Worm (Caenorhabditis elegans) whole organism, young adult: Measurements from ENCODE around the gene K08E3.2.

Experiments used
- B0035.1 ChIP-seq: sonication (generic microtip); optimal IDR thresholded peaks from 2 replicates; lab custom pipeline; 2016; ENCODE audit warnings: missing genetic modification characterization, mild to moderate bottlenecking, missing compliant biosample characterization, missing genotype, missing genetic modification reagents
- C06A6.2 ChIP-seq: fragments of 200-800 bp; sonication (Bioruptor generic); conservative IDR thresholded peaks from 2 replicates; pipeline ENCODE4 v1.3.6; 2022; ENCODE audit warnings: missing genetic modification characterization, missing compliant biosample characterization
- F23B12.7 ChIP-seq: sonication (generic microtip); optimal IDR thresholded peaks from 2 replicates; lab custom pipeline; 2017; ENCODE audit warnings: missing genetic modification characterization, mild to moderate bottlenecking, missing compliant biosample characterization, antibody characterized with exemption, moderate library complexity; ENCODE audit not compliant: insufficient read depth
- F33H1.4 ChIP-seq: fragments of 200-800 bp; sonication (Bioruptor generic); IDR thresholded peaks from 2 replicates; pipeline ENCODE4 v1.3.6; 2022; ENCODE audit warnings: missing genetic modification reagents, missing genetic modification characterization, missing compliant biosample characterization
- F39B2.1 ChIP-seq: fragments of 200-800 bp; sonication (Bioruptor generic); IDR thresholded peaks from 2 replicates; pipeline ENCODE4 v1.3.6; 2022; ENCODE audit warnings: missing genetic modification reagents, missing genetic modification characterization, missing compliant biosample characterization
- F52B5.7 ChIP-seq: sonication (generic microtip); optimal IDR thresholded peaks from 2 replicates; lab custom pipeline; 2016; ENCODE audit warnings: mild to moderate bottlenecking, missing genetic modification characterization, missing compliant biosample characterization
- F57A8.1 ChIP-seq: fragments of 200-800 bp; sonication (Bioruptor generic); optimal IDR thresholded peaks from 2 replicates; lab custom pipeline; 2018; ENCODE audit warnings: mild to moderate bottlenecking, missing genetic modification characterization, moderate library complexity, missing compliant biosample characterization
- F57C9.4 ChIP-seq: sonication (generic microtip); optimal IDR thresholded peaks from 2 replicates; lab custom pipeline; 2017; ENCODE audit warnings: mild to moderate bottlenecking, missing genetic modification characterization, missing compliant biosample characterization
- T26A5.8 ChIP-seq: sonication (generic microtip); optimal IDR thresholded peaks from 2 replicates; lab custom pipeline; 2016; ENCODE audit warnings: missing genetic modification characterization, missing compliant biosample characterization
- Y53G8AR.9 ChIP-seq: fragments of 200-800 bp; sonication (Bioruptor generic); conservative IDR thresholded peaks from 2 replicates; pipeline ENCODE4 v1.3.6; 2022; ENCODE audit warnings: missing genetic modification reagents, missing genetic modification characterization, missing compliant biosample characterization
- Y56A3A.18 ChIP-seq: fragments of 200-800 bp; sonication (Bioruptor generic); IDR thresholded peaks from 2 replicates; pipeline ENCODE4 v1.3.6; 2022; ENCODE audit warnings: missing genetic modification reagents, missing genetic modification characterization, missing compliant biosample characterization
- Y67H2A.10 ChIP-seq: fragments of 200-800 bp; sonication (Bioruptor generic); conservative IDR thresholded peaks from 2 replicates; pipeline ENCODE4 v1.3.6; 2022; ENCODE audit warnings: missing genetic modification reagents, missing genetic modification characterization, missing compliant biosample characterization
- ZK185.1 ChIP-seq: sonication (generic microtip); optimal IDR thresholded peaks from 2 replicates; lab custom pipeline; 2016; ENCODE audit warnings: mild to moderate bottlenecking, missing genetic modification characterization, missing compliant biosample characterization; ENCODE audit not compliant: poor library complexity, severe bottlenecking
- aptf-3 ChIP-seq: fragments of 200-800 bp; sonication (Bioruptor generic); IDR thresholded peaks from 2 replicates; pipeline ENCODE4 v1.3.6; 2022; ENCODE audit warnings: missing genetic modification characterization, missing compliant biosample characterization
- atf-7 ChIP-seq: sonication (generic microtip); optimal IDR thresholded peaks from 2 replicates; lab custom pipeline; 2017; ENCODE audit warnings: mild to moderate bottlenecking, missing genetic modification characterization, missing compliant biosample characterization
- attf-5 ChIP-seq: fragments of 200-800 bp; sonication (Bioruptor generic); optimal IDR thresholded peaks from 2 replicates; lab custom pipeline; 2018; ENCODE audit warnings: mild to moderate bottlenecking, missing genetic modification characterization, missing compliant biosample characterization
- bed-1 ChIP-seq: fragments of 200-800 bp; sonication (Bioruptor generic); IDR thresholded peaks from 2 replicates; pipeline ENCODE4 v1.3.6; 2022; ENCODE audit warnings: missing genetic modification reagents, missing genetic modification characterization, missing compliant biosample characterization
- bed-2 ChIP-seq: fragments of 200-800 bp; sonication (Bioruptor generic); IDR thresholded peaks from 2 replicates; pipeline ENCODE4 v1.3.6; 2022; ENCODE audit warnings: missing genetic modification reagents, missing genetic modification characterization, missing compliant biosample characterization
- cebp-1 ChIP-seq, 2 experiments: fragments of 200-800 bp in 1 of 2; sonication (Bioruptor generic) in 1 of 2; sonication (generic microtip) in 1 of 2; IDR thresholded peaks in 1 of 2; optimal IDR thresholded peaks in 1 of 2; 2 replicates each; pipeline versions ENCODE4 v1.3.6 to Lab custom; 2017 to 2022; ENCODE audit warnings: missing compliant biosample characterization in 2 of 2, missing genetic modification characterization in 2 of 2, mild to moderate bottlenecking in 1 of 2, missing genetic modification reagents in 1 of 2, moderate library complexity in 1 of 2
- ceh-27 ChIP-seq: fragments of 200-800 bp; sonication (Bioruptor generic); optimal IDR thresholded peaks from 2 replicates; lab custom pipeline; 2018; ENCODE audit warnings: mild to moderate bottlenecking, missing genetic modification characterization, moderate library complexity, missing compliant biosample characterization
- ceh-40 ChIP-seq: fragments of 200-800 bp; sonication (Bioruptor generic); IDR thresholded peaks from 2 replicates; pipeline ENCODE4 v1.3.6; 2022; ENCODE audit warnings: missing genetic modification characterization, missing compliant biosample characterization
- dox-1 ChIP-seq: fragments of 200-800 bp; sonication (Bioruptor generic); IDR thresholded peaks from 2 replicates; pipeline ENCODE4 v1.3.6; 2022; ENCODE audit warnings: missing genetic modification reagents, missing genetic modification characterization, missing compliant biosample characterization
- egl-18 ChIP-seq: fragments of 200-800 bp; sonication (Bioruptor generic); IDR thresholded peaks from 2 replicates; pipeline ENCODE4 v1.3.6; 2022; ENCODE audit warnings: missing genetic modification reagents, missing genetic modification characterization, missing compliant biosample characterization
- fkh-3 ChIP-seq: sonication (generic microtip); optimal IDR thresholded peaks from 2 replicates; lab custom pipeline; 2016; ENCODE audit warnings: mild to moderate bottlenecking, missing genetic modification characterization, missing compliant biosample characterization
- gei-17 ChIP-seq: fragments of 200-800 bp; sonication (Bioruptor generic); optimal IDR thresholded peaks from 2 replicates; lab custom pipeline; 2018; ENCODE audit warnings: mild to moderate bottlenecking, missing genetic modification characterization, missing compliant biosample characterization
- hmg-1.2 ChIP-seq: fragments of 200-800 bp; sonication (Bioruptor generic); IDR thresholded peaks from 2 replicates; pipeline ENCODE4 v1.3.6; 2022; ENCODE audit warnings: missing genetic modification reagents, missing genetic modification characterization, missing compliant biosample characterization
- hrde-1 ChIP-seq: sonication (generic microtip); optimal IDR thresholded peaks from 2 replicates; lab custom pipeline; 2016; ENCODE audit warnings: missing genetic modification characterization, mild to moderate bottlenecking, missing compliant biosample characterization, moderate library complexity, missing genotype, missing genetic modification reagents, borderline replicate concordance
- let-526 ChIP-seq: fragments of 200-800 bp; sonication (Bioruptor generic); IDR thresholded peaks from 2 replicates; pipeline ENCODE4 v1.3.6; 2022; ENCODE audit warnings: missing genetic modification reagents, missing genetic modification characterization, missing compliant biosample characterization
- let-607 ChIP-seq, 2 experiments: fragments of 200-800 bp in 1 of 2; sonication (Bioruptor generic) in 1 of 2; sonication (generic microtip) in 1 of 2; optimal IDR thresholded peaks; 2 replicates each; lab custom pipeline; 2016 to 2018; ENCODE audit warnings: mild to moderate bottlenecking in 2 of 2, missing compliant biosample characterization in 2 of 2, missing genetic modification characterization in 2 of 2, moderate library complexity in 2 of 2, missing genotype in 1 of 2
- madf-10 ChIP-seq: sonication (generic microtip); optimal IDR thresholded peaks from 2 replicates; lab custom pipeline; 2016; ENCODE audit warnings: mild to moderate bottlenecking, missing genetic modification characterization, missing compliant biosample characterization
- madf-6 ChIP-seq: fragments of 200-800 bp; sonication (Bioruptor generic); IDR thresholded peaks from 2 replicates; pipeline ENCODE4 v1.3.6; 2022; ENCODE audit warnings: missing genetic modification reagents, missing genetic modification characterization, missing compliant biosample characterization
- mcd-1 ChIP-seq: fragments of 200-800 bp; sonication (Bioruptor generic); IDR thresholded peaks from 2 replicates; pipeline ENCODE4 v1.3.6; 2022; ENCODE audit warnings: missing genetic modification reagents, missing genetic modification characterization, missing compliant biosample characterization
- nfya-2 ChIP-seq: fragments of 200-800 bp; sonication (Bioruptor generic); IDR thresholded peaks from 2 replicates; pipeline ENCODE4 v1.3.6; 2022; ENCODE audit warnings: missing genetic modification reagents, missing genetic modification characterization, missing compliant biosample characterization
- nfyb-1 ChIP-seq: fragments of 200-800 bp; sonication (Bioruptor generic); IDR thresholded peaks from 2 replicates; pipeline ENCODE4 v1.3.6; 2022; ENCODE audit warnings: missing genetic modification reagents, missing genetic modification characterization, missing compliant biosample characterization
- nhr-120 ChIP-seq: fragments of 200-800 bp; sonication (Bioruptor generic); IDR thresholded peaks from 2 replicates; pipeline ENCODE4 v1.3.6; 2022; ENCODE audit warnings: missing genetic modification characterization, missing compliant biosample characterization
- nhr-80 ChIP-seq: sonication (generic microtip); optimal IDR thresholded peaks from 2 replicates; lab custom pipeline; 2016; ENCODE audit warnings: missing genetic modification characterization, missing compliant biosample characterization
- snpc-4 ChIP-seq, 5 experiments: fragments of 150-350 bp in 1 of 5; sonication (generic microtip) in 4 of 5; optimal IDR thresholded peaks; 2 replicates each; lab custom pipeline; 2014 to 2018; ENCODE audit warnings: missing genetic modification characterization in 5 of 5, missing biosample characterization in 3 of 5, antibody characterized with exemption in 2 of 5, mild to moderate bottlenecking in 2 of 5, missing compliant biosample characterization in 2 of 5, missing genotype in 2 of 5, moderate library complexity in 2 of 5, missing genetic modification reagents in 1 of 5
- tbx-9 ChIP-seq: sonication (generic microtip); optimal IDR thresholded peaks from 2 replicates; lab custom pipeline; 2016; ENCODE audit warnings: borderline replicate concordance, missing genetic modification characterization, inconsistent platforms, missing compliant biosample characterization
- unc-130 ChIP-seq: sonication (generic microtip); optimal IDR thresholded peaks from 2 replicates; lab custom pipeline; 2016; ENCODE audit warnings: missing genetic modification reagents, missing genetic modification characterization, missing compliant biosample characterization
- zfh-2 ChIP-seq: fragments of 200-800 bp; sonication (Bioruptor generic); conservative IDR thresholded peaks from 2 replicates; pipeline ENCODE4 v1.3.6; 2022; ENCODE audit warnings: missing genetic modification reagents, missing genetic modification characterization, missing compliant biosample characterization
- ztf-26 ChIP-seq: sonication (generic microtip); optimal IDR thresholded peaks from 2 replicates; lab custom pipeline; 2017; ENCODE audit warnings: missing genetic modification characterization, missing compliant biosample characterization
- ztf-28 ChIP-seq: fragments of 200-800 bp; sonication (Bioruptor generic); IDR thresholded peaks from 2 replicates; pipeline ENCODE4 v1.3.6; 2022; ENCODE audit warnings: missing genetic modification reagents, missing genetic modification characterization, missing compliant biosample characterization
- ztf-3 ChIP-seq: fragments of 200-800 bp; sonication (Bioruptor generic); optimal IDR thresholded peaks from 2 replicates; lab custom pipeline; 2018; ENCODE audit warnings: mild to moderate bottlenecking, missing genetic modification characterization, missing compliant biosample characterization

The K08E3.2 gene

DNA sequence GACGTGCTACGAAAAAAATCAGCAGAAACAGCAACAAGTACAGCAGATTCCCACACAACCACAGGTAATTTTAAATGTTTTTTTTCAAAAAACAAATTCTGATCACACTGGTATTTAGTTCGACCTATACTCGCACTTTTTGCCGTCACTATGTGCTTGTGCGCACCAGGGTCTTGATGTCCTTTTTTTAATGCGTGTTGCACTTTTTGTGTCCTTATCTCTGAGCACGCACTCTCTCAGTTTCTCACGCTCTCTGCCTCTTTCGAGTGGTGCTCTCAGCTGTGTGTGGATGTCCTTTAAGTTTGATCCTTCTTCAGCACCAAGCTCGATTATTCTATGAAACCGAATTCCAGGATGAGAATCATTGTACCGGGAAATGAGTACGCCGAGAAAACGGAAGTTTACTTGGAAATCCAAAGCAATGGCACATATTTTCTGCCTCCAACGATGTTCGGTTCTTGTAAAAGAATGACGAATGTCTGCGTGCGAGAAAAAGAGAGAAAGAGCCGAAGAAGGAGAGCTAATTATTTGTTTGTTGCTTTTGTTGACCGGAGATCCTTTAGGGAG is 30.0 kb downstream of the K08E3.2 start:
- TF ChIP-seq tbx-9 (tag; lab: Kevin White, UChicago) (no peak), atf-7 (tag; lab: Kevin White, UChicago) (no peak), gei-17 (GFP tag; lab: Kevin White, UChicago) (no peak), zfh-2 (GFP tag; lab: Robert Waterston, UW) (0 out of 2 replicates have a peak, but pooled peaks have one; percentile 7), T26A5.8 (tag; lab: Kevin White, UChicago) (no peak), B0035.1 (tag; lab: Kevin White, UChicago) (no peak), hrde-1 (tag; lab: Kevin White, UChicago) (no peak), mcd-1 (no peak), dox-1 (GFP tag; lab: Robert Waterston, UW) (0 out of 2 replicates have a peak, but pooled peaks have one; percentile 14), F39B2.1 (GFP tag; lab: Robert Waterston, UW) (no peak), ceh-40 (GFP tag; lab: Robert Waterston, UW) (no peak), madf-10 (no peak), egl-18 (GFP tag; lab: Robert Waterston, UW) (no peak), attf-5 (GFP tag; lab: Kevin White, UChicago) (peak; percentile 15), F52B5.7 (tag; lab: Kevin White, UChicago) (no peak), F33H1.4 (GFP tag; lab: Robert Waterston, UW) (no peak), snpc-4 (GFP tag; optimal IDR thresholded peaks at IDR 0.05; lab: Kevin White, UChicago) (no peak), snpc-4 (tag; optimal IDR thresholded peaks at IDR 0.05; lab: Kevin White, UChicago) (no peak), nhr-80 (tag; lab: Kevin White, UChicago) (peak; percentile 42), nfyb-1 (0 out of 2 replicates have a peak, but pooled peaks have one; percentile 30), ztf-28 (no peak), cebp-1 (GFP tag; IDR thresholded peaks at IDR 0.05; lab: Robert Waterston, UW) (no peak), cebp-1 (tag; optimal IDR thresholded peaks at IDR 0.05; lab: Kevin White, UChicago) (no peak), ZK185.1 (tag; lab: Kevin White, UChicago) (no peak), ztf-3 (no peak), F57A8.1 (no peak), F23B12.7 (no peak), nhr-120 (GFP tag; lab: Robert Waterston, UW) (no peak), let-526 (no peak), Y67H2A.10 (GFP tag; lab: Robert Waterston, UW) (no peak), unc-130 (GFP tag; lab: Kevin White, UChicago) (no peak), fkh-3 (tag; lab: Kevin White, UChicago) (no peak), Y53G8AR.9 (GFP tag; lab: Robert Waterston, UW) (no peak), C06A6.2 (GFP tag; lab: Robert Waterston, UW) (no peak), aptf-3 (no peak), ztf-26 (tag; lab: Kevin White, UChicago) (no peak), ceh-27 (GFP tag; lab: Kevin White, UChicago) (peak; percentile 46), nfya-2 (GFP tag; lab: Robert Waterston, UW) (no peak), Y56A3A.18 (GFP tag; lab: Robert Waterston, UW) (no peak), bed-2 (GFP tag; lab: Robert Waterston, UW) (no peak), bed-1 (GFP tag; lab: Robert Waterston, UW) (no peak), hmg-1.2 (GFP tag; lab: Robert Waterston, UW) (no peak; the same call in 1 of the 2 replicates), F57C9.4 (tag; lab: Kevin White, UChicago) (no peak), madf-6 (GFP tag; lab: Robert Waterston, UW) (0 out of 2 replicates have a peak, but pooled peaks have one; percentile 9), let-607 (tag; optimal IDR thresholded peaks at IDR 0.05; lab: Kevin White, UChicago) (no peak)
